Worm (Caenorhabditis elegans) whole organism, young adult: ENCODE data around the gene bath-20.
"Not testable (repeated sequence)": the region's sequence is repeated elsewhere in the genome, so short reads cannot be mapped to it uniquely, and the experiment has no call there.

Experiments
- B0035.1 ChIP-seq: sonication (generic microtip); optimal IDR thresholded peaks from 2 replicates; lab custom pipeline; 2016; ENCODE audit warnings: missing genetic modification characterization, mild to moderate bottlenecking, missing compliant biosample characterization, missing genotype, missing genetic modification reagents
- B0336.3 ChIP-seq: fragments of 200-800 bp; sonication (Bioruptor generic); IDR thresholded peaks from 2 replicates; pipeline ENCODE4 v1.3.6; 2022; ENCODE audit warnings: missing genetic modification characterization, missing compliant biosample characterization
- F23B12.7 ChIP-seq: sonication (generic microtip); optimal IDR thresholded peaks from 2 replicates; lab custom pipeline; 2017; ENCODE audit warnings: missing genetic modification characterization, mild to moderate bottlenecking, missing compliant biosample characterization, antibody characterized with exemption, moderate library complexity; ENCODE audit not compliant: insufficient read depth
- F39B2.1 ChIP-seq: fragments of 200-800 bp; sonication (Bioruptor generic); IDR thresholded peaks from 2 replicates; pipeline ENCODE4 v1.3.6; 2022; ENCODE audit warnings: missing genetic modification reagents, missing genetic modification characterization, missing compliant biosample characterization
- F49E8.2 ChIP-seq: sonication (generic microtip); optimal IDR thresholded peaks from 3 replicates; lab custom pipeline; 2017; ENCODE audit warnings: missing genetic modification characterization, mild to moderate bottlenecking, missing compliant biosample characterization, antibody characterized with exemption, moderate library complexity; ENCODE audit not compliant: insufficient read depth
- T07F8.4 ChIP-seq: sonication (generic microtip); optimal IDR thresholded peaks from 2 replicates; lab custom pipeline; 2016; ENCODE audit warnings: mild to moderate bottlenecking, missing genetic modification characterization, moderate library complexity, missing compliant biosample characterization
- akir-1 ChIP-seq: fragments of 200-800 bp; sonication (Bioruptor generic); optimal IDR thresholded peaks from 2 replicates; lab custom pipeline; 2018; ENCODE audit warnings: mild to moderate bottlenecking, missing genetic modification characterization, moderate library complexity, missing compliant biosample characterization
- attf-3 ChIP-seq: fragments of 200-800 bp; sonication (Bioruptor generic); conservative IDR thresholded peaks from 2 replicates; pipeline ENCODE4 v1.3.6; 2022; ENCODE audit warnings: missing genetic modification reagents, missing genetic modification characterization, missing compliant biosample characterization
- attf-5 ChIP-seq: fragments of 200-800 bp; sonication (Bioruptor generic); optimal IDR thresholded peaks from 2 replicates; lab custom pipeline; 2018; ENCODE audit warnings: mild to moderate bottlenecking, missing genetic modification characterization, missing compliant biosample characterization
- ceh-100 ChIP-seq: fragments of 200-800 bp; sonication (Bioruptor generic); IDR thresholded peaks from 2 replicates; pipeline ENCODE4 v1.3.6; 2022; ENCODE audit warnings: missing genetic modification reagents, missing genetic modification characterization, missing compliant biosample characterization
- ceh-40 ChIP-seq: fragments of 200-800 bp; sonication (Bioruptor generic); IDR thresholded peaks from 2 replicates; pipeline ENCODE4 v1.3.6; 2022; ENCODE audit warnings: missing genetic modification characterization, missing compliant biosample characterization
- chd-7 ChIP-seq: sonication (generic microtip); optimal IDR thresholded peaks from 2 replicates; lab custom pipeline; 2016; ENCODE audit warnings: mild to moderate bottlenecking, missing genetic modification characterization, moderate library complexity, missing compliant biosample characterization
- egl-18 ChIP-seq: fragments of 200-800 bp; sonication (Bioruptor generic); IDR thresholded peaks from 2 replicates; pipeline ENCODE4 v1.3.6; 2022; ENCODE audit warnings: missing genetic modification reagents, missing genetic modification characterization, missing compliant biosample characterization
- him-1 ChIP-seq: sonication (generic microtip); optimal IDR thresholded peaks from 2 replicates; lab custom pipeline; 2016; ENCODE audit warnings: missing genotype, missing genetic modification reagents, missing genetic modification characterization, missing compliant biosample characterization
- hsf-1 ChIP-seq: fragments of 200-800 bp; sonication (Bioruptor generic); IDR thresholded peaks from 2 replicates; pipeline ENCODE4 v1.3.6; 2022; ENCODE audit warnings: missing genetic modification reagents, missing genetic modification characterization, missing compliant biosample characterization
- lag-1 ChIP-seq: fragments of 200-800 bp; sonication (Bioruptor generic); IDR thresholded peaks from 2 replicates; pipeline ENCODE4 v1.3.6; 2022; ENCODE audit warnings: missing genetic modification reagents, missing genetic modification characterization, missing compliant biosample characterization
- nfya-1 ChIP-seq: sonication (generic microtip); optimal IDR thresholded peaks from 2 replicates; lab custom pipeline; 2017; ENCODE audit warnings: antibody characterized with exemption, missing compliant biosample characterization, missing genetic modification characterization, borderline replicate concordance; ENCODE audit not compliant: insufficient read depth
- nhr-80 ChIP-seq: sonication (generic microtip); optimal IDR thresholded peaks from 2 replicates; lab custom pipeline; 2016; ENCODE audit warnings: missing genetic modification characterization, missing compliant biosample characterization
- rec-8 ChIP-seq, 2 experiments: sonication (generic microtip); optimal IDR thresholded peaks; 2 replicates each; lab custom pipeline; 2016; ENCODE audit warnings: mild to moderate bottlenecking in 2 of 2, missing genetic modification characterization in 2 of 2, missing genetic modification reagents in 2 of 2, missing genotype in 2 of 2, missing biosample characterization in 1 of 2, missing compliant biosample characterization in 1 of 2, moderate library complexity in 1 of 2
- repo-1 ChIP-seq: sonication (generic microtip); optimal IDR thresholded peaks from 2 replicates; lab custom pipeline; 2017; ENCODE audit warnings: mild to moderate bottlenecking, missing genetic modification characterization, missing compliant biosample characterization
- rpc-1 ChIP-seq, 2 experiments: fragments of 150-350 bp in 1 of 2; sonication (generic microtip) in 1 of 2; optimal IDR thresholded peaks; 2 replicates each; lab custom pipeline; 2014 to 2018; ENCODE audit warnings: missing biosample characterization in 1 of 2, missing genetic modification characterization in 1 of 2, missing genetic modification reagents in 1 of 2, missing genotype in 1 of 2
- snpc-1.1 ChIP-seq: sonication (generic microtip); optimal IDR thresholded peaks from 2 replicates; lab custom pipeline; 2017; ENCODE audit warnings: missing genetic modification characterization, mild to moderate bottlenecking, missing compliant biosample characterization, antibody characterized with exemption, moderate library complexity, missing genotype, missing genetic modification reagents; ENCODE audit not compliant: insufficient read depth
- snpc-3.4 ChIP-seq: sonication (generic microtip); optimal IDR thresholded peaks from 2 replicates; lab custom pipeline; 2017; ENCODE audit warnings: missing genetic modification characterization, mild to moderate bottlenecking, missing compliant biosample characterization, antibody characterized with exemption, moderate library complexity, missing genotype, missing genetic modification reagents
- tlf-1 ChIP-seq: fragments of 200-800 bp; sonication (Bioruptor generic); optimal IDR thresholded peaks from 2 replicates; lab custom pipeline; 2018; ENCODE audit warnings: mild to moderate bottlenecking, missing genetic modification characterization, missing compliant biosample characterization
- xnd-1 ChIP-seq: sonication (generic microtip); optimal IDR thresholded peaks from 2 replicates; lab custom pipeline; 2016; ENCODE audit warnings: missing genotype, missing genetic modification reagents, missing genetic modification characterization, missing compliant biosample characterization
- zfh-2 ChIP-seq: fragments of 200-800 bp; sonication (Bioruptor generic); conservative IDR thresholded peaks from 2 replicates; pipeline ENCODE4 v1.3.6; 2022; ENCODE audit warnings: missing genetic modification reagents, missing genetic modification characterization, missing compliant biosample characterization

Gene bath-20

ce11 chrII:2000720-2001119 is 41.6 kb downstream of the bath-20 start, which contains the start of gene ceh-84:
TSS of gene ceh-84 (minus strand) at chrII:2000820.
- TF ChIP-seq attf-5 (GFP tag; lab: Kevin White, UChicago); xnd-1 (tag; lab: Kevin White, UChicago); snpc-1.1 (tag; lab: Kevin White, UChicago): not testable (repeated sequence)

ce11 chrII:1998561-1998960 is 43.8 kb downstream of the bath-20 start, which contains the start of gene math-19:
TSS of gene math-19 (plus strand) at chrII:1998861.
- TF ChIP-seq egl-18 (GFP tag; lab: Robert Waterston, UW); T07F8.4 (tag; lab: Kevin White, UChicago); ceh-100: not testable (repeated sequence)

- TF ChIP-seq B0035.1 (no peak), F39B2.1 (no peak), F23B12.7 (tag; lab: Kevin White, UChicago) (no peak), nfya-1 (tag; lab: Kevin White, UChicago) (no peak), ceh-40 (GFP tag; lab: Robert Waterston, UW) (no peak), rec-8 (tag; optimal IDR thresholded peaks at IDR 0.05; lab: Kevin White, UChicago) (no peak), egl-18 (GFP tag; lab: Robert Waterston, UW) (no peak), akir-1 (GFP tag; lab: Kevin White, UChicago) (no peak), B0336.3 (no peak), chd-7 (tag; lab: Kevin White, UChicago) (no peak), lag-1 (GFP tag; lab: Robert Waterston, UW) (no peak), hsf-1 (GFP tag; lab: Robert Waterston, UW) (no peak), rpc-1 (optimal IDR thresholded peaks at IDR 0.05; lab: Kevin White, UChicago) (no peak), rpc-1 (tag; optimal IDR thresholded peaks at IDR 0.05; lab: Kevin White, UChicago) (no peak), tlf-1 (GFP tag; lab: Kevin White, UChicago) (no peak), attf-3 (GFP tag; lab: Robert Waterston, UW) (no peak), F49E8.2 (tag; lab: Kevin White, UChicago) (no peak), repo-1 (no peak), zfh-2 (GFP tag; lab: Robert Waterston, UW) (no peak), him-1 (tag; lab: Kevin White, UChicago) (no peak)
These were observed 46.1 kb downstream of the bath-20 start, which contains the start of gene math-20 for ce11 chrII:1996237-1996636. TSS of gene math-20 (plus strand) at chrII:1996537.

- TF ChIP-seq nhr-80 (tag; lab: Kevin White, UChicago) (peak; percentile 27), F23B12.7 (tag; lab: Kevin White, UChicago) (no peak)
These were observed 46.6 kb downstream of the bath-20 start for ce11 chrII:1995744-1996143.

- TF ChIP-seq nhr-80 (tag; lab: Kevin White, UChicago) = peak; percentile 10
- TF ChIP-seq snpc-3.4 (tag; lab: Kevin White, UChicago) = no peak
These were observed 48.6 kb downstream of the bath-20 start, which contains the start of gene math-21 for ce11 chrII:1993738-1994137. TSS of gene math-21 (plus strand) at chrII:1994038.
